Worm (Caenorhabditis elegans): ENCODE data around the gene W03F8.6.
A peak's percentile ranks its signal among the peaks of the same experiment; 100 is the strongest.

W03F8.6 gene

ce11 chrIV:5188051-5188450, 1.7 kb upstream of the W03F8.6 start (continued):
- peak; percentile 73 to 79 for TF ChIP-seq lin-35 (GFP tag; optimal IDR thresholded peaks at IDR 0.05)
- peak; percentile 40 for TF ChIP-seq tbx-2 (tag; optimal IDR thresholded peaks at IDR 0.05)
- no peak for TF ChIP-seq hpl-2 (GFP tag; optimal IDR thresholded peaks at IDR 0.05)
- peak; percentile 7 to 38 for TF ChIP-seq lsy-2 (tag; optimal IDR thresholded peaks at IDR 0.05)
- TF ChIP-seq lin-39 (tag; optimal IDR thresholded peaks at IDR 0.05), result peak; percentile 23
- TF ChIP-seq zag-1 (tag; optimal IDR thresholded peaks at IDR 0.05), result no peak

- TF ChIP-seq pag-3 (tag; optimal IDR thresholded peaks at IDR 0.05; ENCODE audit: borderline replicate concordance, insufficient read depth) (peak; percentile 75), skn-1 (tag; optimal IDR thresholded peaks at IDR 0.05) (peak; percentile 85), C16A3.4 (tag; optimal IDR thresholded peaks at IDR 0.05) (peak; percentile 96), lin-14 (GFP tag; optimal IDR thresholded peaks at IDR 0.05) (peak; percentile 95), unc-130 (tag; optimal IDR thresholded peaks at IDR 0.05) (peak; percentile 96), nhr-85 (tag) (peak; percentile 99), nhr-90 (tag; optimal IDR thresholded peaks at IDR 0.05; ENCODE audit: poor library complexity) (peak; percentile 98), sox-4 (tag; optimal IDR thresholded peaks at IDR 0.05) (peak; percentile 87), nhr-20 (tag; optimal IDR thresholded peaks at IDR 0.05) (peak; percentile 96), efl-3 (GFP tag; optimal IDR thresholded peaks at IDR 0.05) (peak; percentile 78), fkh-10 (GFP tag; optimal IDR thresholded peaks at IDR 0.05) (peak; percentile 67), C04F5.9 (tag; optimal IDR thresholded peaks at IDR 0.05) (peak; percentile 85), mdl-1 (tag; optimal IDR thresholded peaks at IDR 0.05) (peak in 1 of 2 experiments; percentile 82), ceh-88 (GFP tag; IDR thresholded peaks at IDR 0.05) (peak; percentile 93), ceh-90 (tag; optimal IDR thresholded peaks at IDR 0.05) (peak; percentile 55), nhr-77 (tag; optimal IDR thresholded peaks at IDR 0.05) (peak; percentile 88), nhr-71 (tag; optimal IDR thresholded peaks at IDR 0.05) (peak; percentile 98), isw-1 (GFP tag; IDR thresholded peaks at IDR 0.05) (peak; percentile 93), F16B12.6 (tag; optimal IDR thresholded peaks at IDR 0.05) (peak; percentile 75), hlh-4 (tag; optimal IDR thresholded peaks at IDR 0.05) (no peak), nhr-12 (tag; optimal IDR thresholded peaks at IDR 0.05) (no peak), zip-4 (GFP tag; optimal IDR thresholded peaks at IDR 0.05) (peak; percentile 86), nhr-47 (tag; optimal IDR thresholded peaks at IDR 0.05) (peak; percentile 98), fkh-4 (tag; optimal IDR thresholded peaks at IDR 0.05; ENCODE audit: borderline replicate concordance) (peak; percentile 80), rnt-1 (tag; optimal IDR thresholded peaks at IDR 0.05) (peak; percentile 97), fos-1 (tag; optimal IDR thresholded peaks at IDR 0.05) (peak; percentile 83), snu-23 (GFP tag; optimal IDR thresholded peaks at IDR 0.05) (peak; percentile 98), unc-86 (tag; optimal IDR thresholded peaks at IDR 0.05) (peak; percentile 91), nhr-19 (GFP tag; conservative IDR thresholded peaks at IDR 0.05) (peak; percentile 96), nhr-237 (tag; optimal IDR thresholded peaks at IDR 0.05) (peak; percentile 51), unc-30 (tag; optimal IDR thresholded peaks at IDR 0.05) (no peak), blmp-1 (tag; optimal IDR thresholded peaks at IDR 0.05) (peak; percentile 100), mab-9 (GFP tag; IDR thresholded peaks at IDR 0.05) (peak; percentile 88), elt-2 (tag; optimal IDR thresholded peaks at IDR 0.05) (peak; percentile 82), pqm-1 (tag; optimal IDR thresholded peaks at IDR 0.05) (no peak), zag-1 (tag; optimal IDR thresholded peaks at IDR 0.05) (no peak), ztf-4 (tag; optimal IDR thresholded peaks at IDR 0.05) (peak; percentile 91), hlh-17 (GFP tag; optimal IDR thresholded peaks at IDR 0.05; ENCODE audit: borderline replicate concordance) (no peak), snpc-4 (tag; optimal IDR thresholded peaks at IDR 0.05) (peak; percentile 90), xbp-1 (tag; optimal IDR thresholded peaks at IDR 0.05) (peak; percentile 94), ztf-11 (tag; optimal IDR thresholded peaks at IDR 0.05) (peak; percentile 52 to 77), ets-5 (GFP tag; IDR thresholded peaks at IDR 0.05) (no peak), grh-1 (GFP tag; IDR thresholded peaks at IDR 0.05) (peak; percentile 98), tbx-2 (tag; optimal IDR thresholded peaks at IDR 0.05) (peak; percentile 97), Y116A8C.19 (tag; optimal IDR thresholded peaks at IDR 0.05; ENCODE audit: borderline replicate concordance) (peak; percentile 37), nhr-28 (tag; optimal IDR thresholded peaks at IDR 0.05) (no peak), fkh-8 (tag; optimal IDR thresholded peaks at IDR 0.05) (peak; percentile 83)
Measured at ce11 chrIV:5183755-5184166, 2.6 kb downstream of the W03F8.6 start, which contains the start of gene W03F8.4. Gene W03F8.4 (plus strand): TSS chrIV:5184123.
